Fruit fly (Drosophila melanogaster) whole organism, wandering third instar larva: ENCODE measurements around the gene CG3719.

Experiments
- CG32264 ChIP-seq: fragments of 200-800 bp; sonication (Bioruptor generic); optimal IDR thresholded peaks from 2 replicates; lab custom pipeline; 2016; ENCODE audit warnings: missing biosample characterization, missing genetic modification characterization
- CG9705 ChIP-seq: fragments of 200-800 bp; sonication (Bioruptor generic); optimal IDR thresholded peaks from 2 replicates; lab custom pipeline; 2018; ENCODE audit warnings: missing biosample characterization, mild to moderate bottlenecking, missing genetic modification characterization
- CrebA ChIP-seq: fragments of 200-800 bp; sonication (Bioruptor generic); optimal IDR thresholded peaks from 2 replicates; lab custom pipeline; 2016; ENCODE audit warnings: missing biosample characterization, mild to moderate bottlenecking, missing genetic modification characterization, borderline replicate concordance
- Hnf4 ChIP-seq: fragments of 200-800 bp; sonication (Bioruptor generic); optimal IDR thresholded peaks from 2 replicates; lab custom pipeline; 2016; ENCODE audit warnings: missing biosample characterization, mild to moderate bottlenecking, missing genetic modification characterization
- Jra ChIP-seq: sonication (Bioruptor generic); optimal IDR thresholded peaks from 2 replicates; lab custom pipeline; 2016; ENCODE audit warnings: missing biosample characterization, missing genetic modification characterization
- OdsH ChIP-seq: fragments of 200-800 bp; sonication (Bioruptor generic); optimal IDR thresholded peaks from 2 replicates; lab custom pipeline; 2016; ENCODE audit warnings: missing biosample characterization, mild to moderate bottlenecking, missing genetic modification characterization
- foxo ChIP-seq, 2 experiments: fragments of 200-800 bp; sonication (Bioruptor generic); optimal IDR thresholded peaks; 2 replicates in 1 of 2; 3 replicates in 1 of 2; lab custom pipeline; 2016 to 2017; ENCODE audit warnings: missing biosample characterization in 2 of 2, missing genetic modification characterization in 2 of 2
- h ChIP-seq: fragments of 200-800 bp; sonication (Bioruptor generic); optimal IDR thresholded peaks from 3 replicates; lab custom pipeline; 2016; ENCODE audit warnings: missing biosample characterization, mild to moderate bottlenecking, missing genetic modification characterization
- lola ChIP-seq: fragments of >200 bp; optimal IDR thresholded peaks from 2 replicates; lab custom pipeline; 2017; ENCODE audit warnings: missing biosample characterization, missing genetic modification characterization
- pan ChIP-seq: fragments of >200 bp; optimal IDR thresholded peaks from 2 replicates; lab custom pipeline; 2017
- psq ChIP-seq: fragments of 200-800 bp; sonication (Bioruptor generic); optimal IDR thresholded peaks from 3 replicates; lab custom pipeline; 2017; ENCODE audit warnings: missing biosample characterization, mild to moderate bottlenecking, missing genetic modification characterization, moderate library complexity
- usp ChIP-seq: fragments of >200 bp; optimal IDR thresholded peaks from 2 replicates; lab custom pipeline; 2017; ENCODE audit warnings: missing biosample characterization, missing genetic modification characterization

DNA sequence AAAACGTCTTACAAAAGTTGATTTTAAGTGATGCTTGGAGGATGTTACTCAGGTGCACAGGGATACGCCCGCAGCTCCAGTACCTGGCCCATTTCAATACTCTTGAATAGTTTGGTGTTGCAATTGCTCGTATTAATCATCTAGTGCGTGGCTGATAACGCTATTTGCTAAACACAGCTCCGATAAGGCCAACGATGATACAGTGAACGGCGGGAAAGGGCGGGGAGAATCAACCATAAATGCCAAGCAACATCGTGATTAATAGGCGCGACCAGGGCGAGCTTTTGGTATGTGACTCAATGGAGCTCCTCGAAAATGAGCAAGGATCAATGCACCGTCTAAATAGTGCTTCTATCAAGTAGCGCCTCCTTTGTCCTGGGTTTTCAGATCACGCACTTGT lies 33.4 kb downstream of the CG3719 start:
- TF ChIP-seq Jra (GFP tag; lab: Kevin White, UChicago) (no peak), pan (lab: Kevin White, UChicago) (no peak), CG9705 (GFP tag; lab: Kevin White, UChicago) (no peak), psq (no peak), h (GFP tag; lab: Kevin White, UChicago) (no peak), OdsH (GFP tag; lab: Kevin White, UChicago) (no peak), usp (no peak), CG32264 (GFP tag; lab: Kevin White, UChicago) (no peak), Hnf4 (GFP tag; lab: Kevin White, UChicago) (no peak), CrebA (GFP tag; lab: Kevin White, UChicago) (no peak), lola (no peak), foxo (GFP tag; optimal IDR thresholded peaks at IDR 0.05; lab: Kevin White, UChicago) (no peak)
